Worm (Caenorhabditis elegans): ENCODE measurements around the gene F57B1.6.

Gene F57B1.6

ce11 chrV:13259527-13259926 is 50.1 kb downstream of the F57B1.6 start:
- no peak for TF ChIP-seq tbx-11 (GFP tag; IDR thresholded peaks at IDR 0.05)
- no peak for TF ChIP-seq ets-7 (tag; optimal IDR thresholded peaks at IDR 0.05)
- TF ChIP-seq tra-4 (tag; optimal IDR thresholded peaks at IDR 0.05) = no peak
- no peak for TF ChIP-seq ama-1 (optimal IDR thresholded peaks at IDR 0.05)
- TF ChIP-seq aly-1 (tag; optimal IDR thresholded peaks at IDR 0.05) = no peak
- no peak for TF ChIP-seq flt-1 (GFP tag; IDR thresholded peaks at IDR 0.05)
- TF ChIP-seq B0310.2 (tag; optimal IDR thresholded peaks at IDR 0.05) = no peak
- no peak for TF ChIP-seq ceh-13 (GFP tag; optimal IDR thresholded peaks at IDR 0.05)
- no peak for TF ChIP-seq hnd-1 (tag; optimal IDR thresholded peaks at IDR 0.05)
- no peak for TF ChIP-seq ceh-36 (tag; optimal IDR thresholded peaks at IDR 0.05)
- TF ChIP-seq hmg-4 (GFP tag; optimal IDR thresholded peaks at IDR 0.05) = no peak
- TF ChIP-seq F13C5.2 (tag; optimal IDR thresholded peaks at IDR 0.05) = no peak

- TF ChIP-seq aly-1 (tag; optimal IDR thresholded peaks at IDR 0.05) (no peak), scrt-1 (GFP tag; IDR thresholded peaks at IDR 0.05) (no peak), ceh-36 (tag; optimal IDR thresholded peaks at IDR 0.05) (no peak), sea-1 (GFP tag; conservative IDR thresholded peaks at IDR 0.05) (no peak), hnd-1 (tag; optimal IDR thresholded peaks at IDR 0.05) (no peak), B0310.2 (tag; optimal IDR thresholded peaks at IDR 0.05) (no peak), tra-4 (tag; optimal IDR thresholded peaks at IDR 0.05) (no peak), hmbx-1 (tag; optimal IDR thresholded peaks at IDR 0.05) (no peak), ama-1 (optimal IDR thresholded peaks at IDR 0.05) (no peak), tbx-37 (GFP tag; conservative IDR thresholded peaks at IDR 0.05) (no peak), ets-7 (tag; optimal IDR thresholded peaks at IDR 0.05) (no peak), F13C5.2 (tag; optimal IDR thresholded peaks at IDR 0.05) (no peak), hmg-4 (GFP tag; optimal IDR thresholded peaks at IDR 0.05) (no peak), pes-1 (GFP tag; IDR thresholded peaks at IDR 0.05) (no peak), tbx-11 (GFP tag; IDR thresholded peaks at IDR 0.05) (no peak), ceh-13 (GFP tag; optimal IDR thresholded peaks at IDR 0.05) (no peak), flt-1 (GFP tag; IDR thresholded peaks at IDR 0.05) (no peak)
Observed at ce11 chrV:13262781-13263318, 53.4 kb downstream of the F57B1.6 start.

Data from whole organism, early embryonic.